Worm (Caenorhabditis elegans): ENCODE measurements around the gene T17H7.7.

DNA sequence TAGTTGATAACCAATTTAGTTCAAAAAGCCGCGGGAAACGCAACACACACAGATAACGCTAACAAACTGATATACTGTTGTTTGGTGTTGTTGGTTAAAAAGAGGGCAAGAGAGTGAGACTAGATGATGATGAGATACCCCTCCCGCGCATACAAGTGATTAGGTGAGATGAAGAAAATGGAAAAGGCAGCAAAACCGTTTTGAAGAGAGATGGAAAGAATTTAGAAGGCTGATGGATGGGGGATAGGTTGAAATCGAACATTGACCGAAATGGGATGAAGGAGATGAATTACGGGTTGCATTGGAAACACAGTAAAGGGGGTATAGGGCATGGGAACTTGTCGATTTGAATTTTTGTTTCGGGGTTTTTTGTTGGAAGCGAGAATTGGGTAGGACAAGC lies 9.1 kb downstream of the T17H7.7 start:
- TF ChIP-seq ama-1 (optimal IDR thresholded peaks at IDR 0.05) (no peak), B0310.2 (tag; optimal IDR thresholded peaks at IDR 0.05) (no peak), ets-7 (tag; optimal IDR thresholded peaks at IDR 0.05) (no peak), F13C5.2 (tag; optimal IDR thresholded peaks at IDR 0.05) (no peak), ceh-36 (tag; optimal IDR thresholded peaks at IDR 0.05) (no peak), hmbx-1 (tag; optimal IDR thresholded peaks at IDR 0.05) (no peak), hmg-4 (GFP tag; optimal IDR thresholded peaks at IDR 0.05) (no peak), pes-1 (GFP tag; IDR thresholded peaks at IDR 0.05) (no peak), flt-1 (GFP tag; IDR thresholded peaks at IDR 0.05) (no peak), sea-1 (GFP tag; conservative IDR thresholded peaks at IDR 0.05) (no peak), tra-4 (tag; optimal IDR thresholded peaks at IDR 0.05) (no peak)
